Fruit fly (Drosophila melanogaster): ENCODE data around the gene Mur18B.

DNA sequence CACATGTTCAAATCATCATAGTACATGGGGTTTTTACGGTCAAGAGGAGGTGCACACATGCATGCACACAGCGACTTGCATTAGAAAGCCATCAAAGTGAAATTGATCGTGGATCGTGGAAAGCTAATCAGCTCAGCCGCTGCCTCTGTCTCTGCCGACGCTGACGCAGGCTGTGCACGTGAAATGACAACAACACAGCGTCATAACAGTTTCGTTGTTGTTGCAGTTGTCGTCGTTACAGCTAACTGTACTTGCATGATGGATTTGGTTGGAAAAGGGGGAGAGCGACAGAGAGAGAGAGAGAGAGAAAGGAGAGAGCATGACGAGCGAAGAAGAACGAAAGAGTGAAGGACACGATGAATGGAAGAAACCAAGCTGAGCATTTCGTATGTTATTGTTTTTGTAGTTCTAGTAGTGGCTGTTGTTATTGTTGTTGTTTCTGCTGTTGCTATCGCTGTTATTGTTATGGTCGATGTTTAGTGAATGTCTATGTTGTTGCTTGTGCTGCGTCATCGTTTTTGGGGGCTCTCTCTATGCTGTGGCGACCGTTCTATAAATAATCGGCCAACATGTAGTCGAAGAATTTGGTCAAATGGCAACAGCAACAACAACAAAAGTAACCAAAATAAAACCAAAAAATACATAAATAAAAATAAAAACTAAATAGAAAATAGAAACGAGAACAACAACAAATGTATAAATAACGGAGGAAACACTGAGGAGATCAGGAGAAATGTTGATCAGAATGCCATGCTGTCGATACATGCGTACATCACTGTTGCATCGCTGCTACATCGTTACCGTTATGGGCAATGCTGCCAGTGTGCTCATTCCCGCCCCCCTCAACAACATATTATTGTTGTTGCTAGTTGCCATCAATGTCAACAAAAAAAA, 47.0 kb downstream of the Mur18B start:
- no peak for TF ChIP-seq CG8478 (optimal IDR thresholded peaks at IDR 0.05)
- TF ChIP-seq CTCF (optimal IDR thresholded peaks at IDR 0.05) = no peak

Data from S2 (cell line).